Worm (Caenorhabditis elegans) whole organism, late embryonic: Measurements from ENCODE around the gene lite-1.

ENCODE experiments used
- C08G9.2 ChIP-seq: sonication (generic microtip); optimal IDR thresholded peaks from 2 replicates; lab custom pipeline; 2016; ENCODE audit warnings: mild to moderate bottlenecking, missing genetic modification characterization, moderate library complexity, missing compliant biosample characterization
- C38D4.7 ChIP-seq: fragments of 200-800 bp; sonication (Bioruptor generic); optimal IDR thresholded peaks from 2 replicates; lab custom pipeline; 2018; ENCODE audit warnings: mild to moderate bottlenecking, missing genetic modification characterization, moderate library complexity, missing compliant biosample characterization
- F13H6.1 ChIP-seq: sonication (generic microtip); optimal IDR thresholded peaks from 2 replicates; lab custom pipeline; 2016; ENCODE audit warnings: missing genetic modification characterization, missing compliant biosample characterization
- K02D7.2 ChIP-seq: sonication (generic microtip); optimal IDR thresholded peaks from 2 replicates; lab custom pipeline; 2017; ENCODE audit warnings: mild to moderate bottlenecking, missing genetic modification characterization, missing compliant biosample characterization
- K09A11.1 ChIP-seq: sonication (generic microtip); optimal IDR thresholded peaks from 2 replicates; lab custom pipeline; 2017; ENCODE audit warnings: antibody characterized with exemption, mild to moderate bottlenecking, missing genetic modification characterization, missing compliant biosample characterization; ENCODE audit not compliant: insufficient read depth
- T23F11.4 ChIP-seq: fragments of 200-800 bp; sonication (Bioruptor generic); optimal IDR thresholded peaks from 2 replicates; lab custom pipeline; 2018; ENCODE audit warnings: mild to moderate bottlenecking, missing genetic modification characterization, missing compliant biosample characterization
- Y22D7AL.16 ChIP-seq: sonication (generic microtip); optimal IDR thresholded peaks from 2 replicates; lab custom pipeline; 2016; ENCODE audit warnings: missing genetic modification characterization, missing compliant biosample characterization
- ama-1 ChIP-seq: fragments of 150-350 bp; optimal IDR thresholded peaks from 2 replicates; lab custom pipeline; 2014
- ceh-14 ChIP-seq: sonication (generic microtip); optimal IDR thresholded peaks from 2 replicates; lab custom pipeline; 2016; ENCODE audit warnings: missing genotype, missing genetic modification characterization, missing compliant biosample characterization
- ceh-2 ChIP-seq: sonication (generic microtip); optimal IDR thresholded peaks from 2 replicates; lab custom pipeline; 2016; ENCODE audit warnings: missing genotype, missing genetic modification characterization, missing compliant biosample characterization
- ceh-22 ChIP-seq: sonication (generic microtip); optimal IDR thresholded peaks from 2 replicates; lab custom pipeline; 2017; ENCODE audit warnings: missing biosample characterization, missing genetic modification characterization
- ceh-24 ChIP-seq: sonication (generic microtip); optimal IDR thresholded peaks from 2 replicates; lab custom pipeline; 2016; ENCODE audit warnings: mild to moderate bottlenecking, missing genetic modification characterization, missing compliant biosample characterization
- ceh-31 ChIP-seq: sonication (generic microtip); optimal IDR thresholded peaks from 2 replicates; lab custom pipeline; 2016; ENCODE audit warnings: missing genetic modification characterization, missing compliant biosample characterization
- ceh-48 ChIP-seq: sonication (generic microtip); optimal IDR thresholded peaks from 2 replicates; lab custom pipeline; 2016; ENCODE audit warnings: missing genetic modification characterization, inconsistent platforms, missing compliant biosample characterization
- ceh-6 ChIP-seq: fragments of 200-800 bp; sonication (Bioruptor generic); optimal IDR thresholded peaks from 2 replicates; lab custom pipeline; 2018; ENCODE audit warnings: mild to moderate bottlenecking, missing genetic modification characterization, missing compliant biosample characterization
- ceh-9 ChIP-seq: sonication (generic microtip); optimal IDR thresholded peaks from 2 replicates; lab custom pipeline; 2016; ENCODE audit warnings: mild to moderate bottlenecking, missing genetic modification characterization, inconsistent platforms, missing compliant biosample characterization
- dmd-4 ChIP-seq: sonication (generic microtip); optimal IDR thresholded peaks from 2 replicates; lab custom pipeline; 2016; ENCODE audit warnings: borderline replicate concordance, missing genetic modification characterization, missing compliant biosample characterization
- dve-1 ChIP-seq: sonication (generic microtip); optimal IDR thresholded peaks from 2 replicates; lab custom pipeline; 2017; ENCODE audit warnings: antibody characterized with exemption, mild to moderate bottlenecking, missing genetic modification characterization, missing compliant biosample characterization
- elt-4 ChIP-seq: sonication (generic microtip); optimal IDR thresholded peaks from 2 replicates; lab custom pipeline; 2016; ENCODE audit warnings: missing genetic modification characterization, missing compliant biosample characterization
- eyg-1 ChIP-seq: sonication (generic microtip); optimal IDR thresholded peaks from 2 replicates; lab custom pipeline; 2016; ENCODE audit warnings: missing genotype, missing genetic modification characterization, missing compliant biosample characterization
- fkh-10 ChIP-seq: fragments of 150-350 bp; optimal IDR thresholded peaks from 2 replicates; lab custom pipeline; 2014; ENCODE audit warnings: missing biosample characterization, missing genetic modification reagents, missing genetic modification characterization
- fkh-6 ChIP-seq: sonication (generic microtip); optimal IDR thresholded peaks from 2 replicates; lab custom pipeline; 2016; ENCODE audit warnings: missing genetic modification characterization, missing compliant biosample characterization
- gmeb-2 ChIP-seq: sonication (generic microtip); optimal IDR thresholded peaks from 2 replicates; lab custom pipeline; 2016; ENCODE audit warnings: missing genetic modification characterization, inconsistent platforms, missing compliant biosample characterization
- hlh-8 ChIP-seq: sonication (generic microtip); optimal IDR thresholded peaks from 2 replicates; lab custom pipeline; 2016; ENCODE audit warnings: missing genotype, missing genetic modification characterization, missing compliant biosample characterization
- mec-3 ChIP-seq: sonication (generic microtip); optimal IDR thresholded peaks from 2 replicates; lab custom pipeline; 2016; ENCODE audit warnings: borderline replicate concordance, missing genetic modification characterization, missing compliant biosample characterization
- nfya-1 ChIP-seq: sonication (generic microtip); optimal IDR thresholded peaks from 2 replicates; lab custom pipeline; 2017; ENCODE audit warnings: missing genetic modification characterization, mild to moderate bottlenecking, missing compliant biosample characterization, antibody characterized with exemption, moderate library complexity
- nhr-11 ChIP-seq: fragments of 150-350 bp; optimal IDR thresholded peaks from 2 replicates; lab custom pipeline; 2014; ENCODE audit warnings: missing biosample characterization, missing genetic modification characterization
- nhr-232 ChIP-seq: sonication (generic microtip); optimal IDR thresholded peaks from 2 replicates; lab custom pipeline; 2016; ENCODE audit warnings: missing genetic modification characterization, missing compliant biosample characterization
- npax-4 ChIP-seq: sonication (generic microtip); optimal IDR thresholded peaks from 2 replicates; lab custom pipeline; 2016; ENCODE audit warnings: missing genetic modification characterization, missing compliant biosample characterization
- pag-3 ChIP-seq: sonication (generic microtip); optimal IDR thresholded peaks from 2 replicates; lab custom pipeline; 2016; ENCODE audit warnings: missing compliant biosample characterization, missing genetic modification characterization, borderline replicate concordance
- pat-9 ChIP-seq: fragments of 200-800 bp; sonication (Bioruptor generic); optimal IDR thresholded peaks from 2 replicates; lab custom pipeline; 2018; ENCODE audit warnings: mild to moderate bottlenecking, missing genetic modification characterization, moderate library complexity, missing compliant biosample characterization
- pax-1 ChIP-seq: fragments of 150-350 bp; optimal IDR thresholded peaks from 2 replicates; lab custom pipeline; 2014; ENCODE audit warnings: missing biosample characterization, missing genetic modification characterization
- pha-4 ChIP-seq: fragments of 150-350 bp; optimal IDR thresholded peaks from 2 replicates; lab custom pipeline; 2018; ENCODE audit warnings: missing biosample characterization, missing genetic modification reagents, missing genetic modification characterization
- pqm-1 ChIP-seq: sonication (generic microtip); optimal IDR thresholded peaks from 2 replicates; lab custom pipeline; 2016; ENCODE audit warnings: missing genetic modification characterization, missing compliant biosample characterization
- pros-1 ChIP-seq: fragments of 150-350 bp; optimal IDR thresholded peaks from 2 replicates; lab custom pipeline; 2014; ENCODE audit warnings: missing biosample characterization, missing genetic modification reagents, missing genetic modification characterization
- ref-2 ChIP-seq: sonication (generic microtip); optimal IDR thresholded peaks from 2 replicates; lab custom pipeline; 2016; ENCODE audit warnings: missing genetic modification characterization, missing compliant biosample characterization
- rnt-1 ChIP-seq: sonication (generic microtip); optimal IDR thresholded peaks from 2 replicates; lab custom pipeline; 2016; ENCODE audit warnings: missing genetic modification characterization, missing compliant biosample characterization
- sox-2 ChIP-seq: fragments of 200-800 bp; sonication (Bioruptor generic); IDR thresholded peaks from 2 replicates; pipeline ENCODE4 v1.3.6; 2022; ENCODE audit warnings: missing genetic modification reagents, missing genetic modification characterization, missing compliant biosample characterization
- sox-4 ChIP-seq: sonication (generic microtip); optimal IDR thresholded peaks from 2 replicates; lab custom pipeline; 2017; ENCODE audit warnings: mild to moderate bottlenecking, missing genetic modification characterization, inconsistent platforms, missing compliant biosample characterization
- syd-9 ChIP-seq: sonication (generic microtip); optimal IDR thresholded peaks from 2 replicates; lab custom pipeline; 2016; ENCODE audit warnings: mild to moderate bottlenecking, missing genetic modification characterization, moderate library complexity, missing compliant biosample characterization
- tbx-7 ChIP-seq: sonication (generic microtip); optimal IDR thresholded peaks from 2 replicates; lab custom pipeline; 2016; ENCODE audit warnings: missing genotype, missing genetic modification characterization, missing compliant biosample characterization
- unc-42 ChIP-seq: sonication (generic microtip); optimal IDR thresholded peaks from 2 replicates; lab custom pipeline; 2016; ENCODE audit warnings: missing genotype, missing genetic modification characterization, missing compliant biosample characterization
- unc-55 ChIP-seq: sonication (generic microtip); optimal IDR thresholded peaks from 2 replicates; lab custom pipeline; 2017; ENCODE audit warnings: missing biosample characterization, missing genetic modification reagents, missing genetic modification characterization
- unc-86 ChIP-seq: sonication (generic microtip); optimal IDR thresholded peaks from 2 replicates; lab custom pipeline; 2016; ENCODE audit warnings: missing genetic modification characterization, missing compliant biosample characterization
- zip-5 ChIP-seq: sonication (generic microtip); optimal IDR thresholded peaks from 2 replicates; lab custom pipeline; 2016; ENCODE audit warnings: missing genetic modification characterization, missing compliant biosample characterization
- ztf-16 ChIP-seq: sonication (generic microtip); optimal IDR thresholded peaks from 2 replicates; lab custom pipeline; 2017; ENCODE audit warnings: missing genetic modification characterization, missing compliant biosample characterization

The lite-1 gene

DNA sequence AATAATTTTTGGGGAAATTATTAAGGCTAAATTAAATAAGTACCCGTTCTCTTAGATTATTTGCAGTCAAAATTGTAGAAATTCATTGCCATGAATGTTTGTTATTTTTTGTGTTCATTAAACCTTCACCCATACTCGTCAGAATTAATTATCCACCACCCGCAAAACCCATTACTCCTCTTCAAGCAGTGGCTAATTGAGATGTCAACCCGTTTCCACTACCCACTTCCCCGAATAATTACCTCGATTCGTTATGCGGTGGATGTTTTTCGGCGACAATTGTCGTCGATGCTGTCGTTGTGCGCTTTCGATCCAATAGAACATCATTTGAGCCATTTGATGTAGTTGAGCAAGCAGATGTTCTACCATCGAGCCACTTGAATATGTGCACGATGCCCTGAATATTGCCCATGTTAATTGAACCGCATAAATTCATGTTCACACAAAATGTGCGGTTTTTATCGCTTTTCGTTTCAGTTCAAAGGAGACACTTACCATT, 19.2 kb downstream of the lite-1 start:
- TF ChIP-seq unc-86 (tag; lab: Kevin White, UChicago) (no peak), pqm-1 (tag; lab: Kevin White, UChicago) (no peak), Y22D7AL.16 (tag; lab: Kevin White, UChicago) (no peak), ceh-22 (tag; lab: Kevin White, UChicago) (no peak), mec-3 (tag; lab: Kevin White, UChicago) (no peak), elt-4 (no peak), unc-42 (tag; lab: Kevin White, UChicago) (peak; percentile 77), ceh-31 (tag; lab: Kevin White, UChicago) (peak; percentile 33)

DNA sequence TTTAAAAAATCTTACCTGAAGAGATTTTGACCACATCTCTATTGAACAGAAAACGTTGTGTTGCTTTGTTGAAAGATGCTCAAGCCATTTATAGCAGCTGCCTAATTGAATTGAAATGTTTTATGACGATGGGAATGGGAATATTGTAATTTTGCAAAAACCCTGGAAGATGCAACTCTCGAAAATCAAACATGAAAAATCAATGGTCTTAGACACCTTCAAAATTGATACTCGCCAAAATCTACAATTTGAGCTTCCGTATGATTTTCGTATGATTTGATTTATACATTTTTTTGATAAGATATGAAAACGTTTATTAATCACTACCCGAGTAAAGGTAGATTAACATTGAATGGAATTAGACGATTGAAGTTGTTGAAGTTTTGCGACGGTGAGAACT, 22.1 kb downstream of the lite-1 start, which contains the start of gene C14F11.7:
Gene C14F11.7, minus strand, starts transcription at position 101 of the 400 bp plus-strand sequence.
- TF ChIP-seq K02D7.2 (tag; lab: Kevin White, UChicago) = no peak
- TF ChIP-seq eyg-1 (tag; lab: Kevin White, UChicago) = no peak
- no peak for TF ChIP-seq zip-5 (tag; lab: Kevin White, UChicago)
- TF ChIP-seq pax-1 (tag; lab: Kevin White, UChicago) = no peak
- TF ChIP-seq pat-9 (tag; lab: Kevin White, UChicago) = no peak
- TF ChIP-seq ceh-48 = no peak
- TF ChIP-seq ceh-31 (tag; lab: Kevin White, UChicago) = no peak
- TF ChIP-seq ref-2 (tag; lab: Kevin White, UChicago) = no peak

DNA sequence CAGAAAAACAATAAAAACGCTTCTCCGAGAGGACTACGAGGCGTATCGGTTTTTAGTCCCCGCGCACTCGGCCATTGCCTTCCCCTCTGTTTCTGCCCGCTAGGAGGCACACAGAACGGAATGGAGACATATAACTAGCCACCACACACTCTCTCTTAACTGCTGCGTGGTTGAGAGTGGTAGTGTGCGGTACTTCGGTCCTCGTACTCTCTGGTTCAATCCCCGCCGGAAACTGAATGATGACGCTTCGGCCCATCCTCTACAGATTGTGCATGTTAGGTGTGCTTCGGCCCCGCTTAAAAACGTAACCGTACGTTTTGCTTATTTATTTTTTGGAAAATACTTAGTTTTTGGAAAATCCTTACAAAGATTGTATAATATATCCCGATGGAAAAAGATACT, 22.9 kb downstream of the lite-1 start, which contains the start of gene T13C5.6:
Gene T13C5.6, minus strand, starts transcription at position 1 of the 402 bp plus-strand sequence.
- TF ChIP-seq ztf-16 (peak; percentile 98), elt-4 (peak; percentile 95), ama-1 (lab: Kevin White, UChicago) (no peak), dve-1 (tag; lab: Kevin White, UChicago) (peak; percentile 94), zip-5 (tag; lab: Kevin White, UChicago) (peak; percentile 91), syd-9 (tag; lab: Kevin White, UChicago) (peak; percentile 97), sox-2 (GFP tag; lab: Robert Waterston, UW) (peak; percentile 96), ceh-6 (GFP tag; lab: Kevin White, UChicago) (peak; percentile 98), nhr-11 (no peak), pqm-1 (tag; lab: Kevin White, UChicago) (peak; percentile 92), dmd-4 (peak; percentile 96), tbx-7 (tag; lab: Kevin White, UChicago) (peak; percentile 89), ceh-24 (tag; lab: Kevin White, UChicago) (peak; percentile 96), F13H6.1 (tag; lab: Kevin White, UChicago) (peak; percentile 96), ceh-2 (peak; percentile 98), pax-1 (tag; lab: Kevin White, UChicago) (no peak), sox-4 (tag; lab: Kevin White, UChicago) (peak; percentile 99), ceh-14 (tag; lab: Kevin White, UChicago) (peak; percentile 97), rnt-1 (peak; percentile 98), nfya-1 (peak; percentile 86), eyg-1 (tag; lab: Kevin White, UChicago) (peak; percentile 97), K02D7.2 (tag; lab: Kevin White, UChicago) (peak; percentile 93), nhr-232 (tag; lab: Kevin White, UChicago) (peak; percentile 96), pag-3 (tag; lab: Kevin White, UChicago) (peak; percentile 96), npax-4 (tag; lab: Kevin White, UChicago) (peak; percentile 94), unc-86 (tag; lab: Kevin White, UChicago) (peak; percentile 97), fkh-10 (peak; percentile 82), C38D4.7 (GFP tag; lab: Kevin White, UChicago) (peak; percentile 94), T23F11.4 (GFP tag; lab: Kevin White, UChicago) (peak; percentile 97), hlh-8 (peak; percentile 97), pha-4 (no peak), ceh-48 (peak; percentile 93), K09A11.1 (tag; lab: Kevin White, UChicago) (peak; percentile 82), pros-1 (tag; lab: Kevin White, UChicago) (peak; percentile 66), mec-3 (tag; lab: Kevin White, UChicago) (peak; percentile 97), ceh-9 (tag; lab: Kevin White, UChicago) (peak; percentile 96), unc-55 (peak; percentile 47), gmeb-2 (tag; lab: Kevin White, UChicago) (peak; percentile 98), fkh-6 (tag; lab: Kevin White, UChicago) (peak; percentile 97), C08G9.2 (peak; percentile 95), unc-42 (tag; lab: Kevin White, UChicago) (peak; percentile 97), Y22D7AL.16 (tag; lab: Kevin White, UChicago) (peak; percentile 95)
